Worm (Caenorhabditis elegans) whole organism, late embryonic: Measurements from ENCODE around the gene F19C7.8.

Experiments
- C08G9.2 ChIP-seq: sonication (generic microtip); optimal IDR thresholded peaks from 2 replicates; lab custom pipeline; 2016; ENCODE audit warnings: mild to moderate bottlenecking, missing genetic modification characterization, moderate library complexity, missing compliant biosample characterization
- C38D4.7 ChIP-seq: fragments of 200-800 bp; sonication (Bioruptor generic); optimal IDR thresholded peaks from 2 replicates; lab custom pipeline; 2018; ENCODE audit warnings: mild to moderate bottlenecking, missing genetic modification characterization, moderate library complexity, missing compliant biosample characterization
- K02D7.2 ChIP-seq: sonication (generic microtip); optimal IDR thresholded peaks from 2 replicates; lab custom pipeline; 2017; ENCODE audit warnings: mild to moderate bottlenecking, missing genetic modification characterization, missing compliant biosample characterization
- K09A11.1 ChIP-seq: sonication (generic microtip); optimal IDR thresholded peaks from 2 replicates; lab custom pipeline; 2017; ENCODE audit warnings: antibody characterized with exemption, mild to moderate bottlenecking, missing genetic modification characterization, missing compliant biosample characterization; ENCODE audit not compliant: insufficient read depth
- T23F11.4 ChIP-seq: fragments of 200-800 bp; sonication (Bioruptor generic); optimal IDR thresholded peaks from 2 replicates; lab custom pipeline; 2018; ENCODE audit warnings: mild to moderate bottlenecking, missing genetic modification characterization, missing compliant biosample characterization
- Y22D7AL.16 ChIP-seq: sonication (generic microtip); optimal IDR thresholded peaks from 2 replicates; lab custom pipeline; 2016; ENCODE audit warnings: missing genetic modification characterization, missing compliant biosample characterization
- ama-1 ChIP-seq: fragments of 150-350 bp; optimal IDR thresholded peaks from 2 replicates; lab custom pipeline; 2014
- ceh-14 ChIP-seq: sonication (generic microtip); optimal IDR thresholded peaks from 2 replicates; lab custom pipeline; 2016; ENCODE audit warnings: missing genotype, missing genetic modification characterization, missing compliant biosample characterization
- ceh-2 ChIP-seq: sonication (generic microtip); optimal IDR thresholded peaks from 2 replicates; lab custom pipeline; 2016; ENCODE audit warnings: missing genotype, missing genetic modification characterization, missing compliant biosample characterization
- ceh-22 ChIP-seq: sonication (generic microtip); optimal IDR thresholded peaks from 2 replicates; lab custom pipeline; 2017; ENCODE audit warnings: missing biosample characterization, missing genetic modification characterization
- ceh-24 ChIP-seq: sonication (generic microtip); optimal IDR thresholded peaks from 2 replicates; lab custom pipeline; 2016; ENCODE audit warnings: mild to moderate bottlenecking, missing genetic modification characterization, missing compliant biosample characterization
- ceh-30 ChIP-seq: fragments of 150-350 bp; optimal IDR thresholded peaks from 2 replicates; lab custom pipeline; 2014; ENCODE audit warnings: missing biosample characterization, missing genetic modification characterization
- ceh-31 ChIP-seq: sonication (generic microtip); optimal IDR thresholded peaks from 2 replicates; lab custom pipeline; 2016; ENCODE audit warnings: missing genetic modification characterization, missing compliant biosample characterization
- ceh-45 ChIP-seq: fragments of 200-800 bp; sonication (Bioruptor generic); IDR thresholded peaks from 2 replicates; pipeline ENCODE4 v1.3.6; 2022; ENCODE audit warnings: missing genetic modification reagents, missing genetic modification characterization, missing compliant biosample characterization
- ceh-6 ChIP-seq: fragments of 200-800 bp; sonication (Bioruptor generic); optimal IDR thresholded peaks from 2 replicates; lab custom pipeline; 2018; ENCODE audit warnings: mild to moderate bottlenecking, missing genetic modification characterization, missing compliant biosample characterization
- che-1 ChIP-seq: sonication (generic microtip); optimal IDR thresholded peaks from 2 replicates; lab custom pipeline; 2016; ENCODE audit warnings: mild to moderate bottlenecking, missing genetic modification characterization, missing compliant biosample characterization
- dmd-4 ChIP-seq: sonication (generic microtip); optimal IDR thresholded peaks from 2 replicates; lab custom pipeline; 2016; ENCODE audit warnings: borderline replicate concordance, missing genetic modification characterization, missing compliant biosample characterization
- elt-4 ChIP-seq: sonication (generic microtip); optimal IDR thresholded peaks from 2 replicates; lab custom pipeline; 2016; ENCODE audit warnings: missing genetic modification characterization, missing compliant biosample characterization
- eyg-1 ChIP-seq: sonication (generic microtip); optimal IDR thresholded peaks from 2 replicates; lab custom pipeline; 2016; ENCODE audit warnings: missing genotype, missing genetic modification characterization, missing compliant biosample characterization
- fkh-10 ChIP-seq: fragments of 150-350 bp; optimal IDR thresholded peaks from 2 replicates; lab custom pipeline; 2014; ENCODE audit warnings: missing biosample characterization, missing genetic modification reagents, missing genetic modification characterization
- fkh-6 ChIP-seq: sonication (generic microtip); optimal IDR thresholded peaks from 2 replicates; lab custom pipeline; 2016; ENCODE audit warnings: missing genetic modification characterization, missing compliant biosample characterization
- hlh-13 ChIP-seq: fragments of 200-800 bp; sonication (Bioruptor generic); optimal IDR thresholded peaks from 2 replicates; lab custom pipeline; 2018; ENCODE audit warnings: mild to moderate bottlenecking, missing genetic modification characterization, missing compliant biosample characterization
- hlh-30 ChIP-seq: sonication (generic microtip); optimal IDR thresholded peaks from 2 replicates; lab custom pipeline; 2017; ENCODE audit warnings: antibody characterized with exemption, missing genetic modification characterization, missing compliant biosample characterization; ENCODE audit not compliant: insufficient read depth
- hlh-6 ChIP-seq: sonication (generic microtip); optimal IDR thresholded peaks from 2 replicates; lab custom pipeline; 2016; ENCODE audit warnings: missing genotype, missing genetic modification characterization, missing compliant biosample characterization
- lin-11 ChIP-seq: fragments of 200-800 bp; sonication (Bioruptor generic); optimal IDR thresholded peaks from 2 replicates; lab custom pipeline; 2018; ENCODE audit warnings: mild to moderate bottlenecking, missing genetic modification characterization, missing compliant biosample characterization
- nfya-1 ChIP-seq: sonication (generic microtip); optimal IDR thresholded peaks from 2 replicates; lab custom pipeline; 2017; ENCODE audit warnings: missing genetic modification characterization, mild to moderate bottlenecking, missing compliant biosample characterization, antibody characterized with exemption, moderate library complexity
- nhr-11 ChIP-seq: fragments of 150-350 bp; optimal IDR thresholded peaks from 2 replicates; lab custom pipeline; 2014; ENCODE audit warnings: missing biosample characterization, missing genetic modification characterization
- npax-4 ChIP-seq: sonication (generic microtip); optimal IDR thresholded peaks from 2 replicates; lab custom pipeline; 2016; ENCODE audit warnings: missing genetic modification characterization, missing compliant biosample characterization
- pag-3 ChIP-seq: sonication (generic microtip); optimal IDR thresholded peaks from 2 replicates; lab custom pipeline; 2016; ENCODE audit warnings: missing compliant biosample characterization, missing genetic modification characterization, borderline replicate concordance
- pha-2 ChIP-seq: sonication (generic microtip); optimal IDR thresholded peaks from 2 replicates; lab custom pipeline; 2017; ENCODE audit warnings: mild to moderate bottlenecking, missing genetic modification characterization, missing compliant biosample characterization
- pha-4 ChIP-seq: fragments of 150-350 bp; optimal IDR thresholded peaks from 2 replicates; lab custom pipeline; 2018; ENCODE audit warnings: missing biosample characterization, missing genetic modification reagents, missing genetic modification characterization
- ref-2 ChIP-seq: sonication (generic microtip); optimal IDR thresholded peaks from 2 replicates; lab custom pipeline; 2016; ENCODE audit warnings: missing genetic modification characterization, missing compliant biosample characterization
- rnt-1 ChIP-seq: sonication (generic microtip); optimal IDR thresholded peaks from 2 replicates; lab custom pipeline; 2016; ENCODE audit warnings: missing genetic modification characterization, missing compliant biosample characterization
- sdc-2 ChIP-seq: sonication (generic microtip); optimal IDR thresholded peaks from 2 replicates; lab custom pipeline; 2016; ENCODE audit warnings: missing genotype, missing genetic modification characterization, missing compliant biosample characterization
- tbx-2 ChIP-seq: sonication (generic microtip); optimal IDR thresholded peaks from 2 replicates; lab custom pipeline; 2016; ENCODE audit warnings: missing genetic modification characterization, missing compliant biosample characterization
- tbx-7 ChIP-seq: sonication (generic microtip); optimal IDR thresholded peaks from 2 replicates; lab custom pipeline; 2016; ENCODE audit warnings: missing genotype, missing genetic modification characterization, missing compliant biosample characterization
- ttx-3 ChIP-seq: sonication (generic microtip); optimal IDR thresholded peaks from 2 replicates; lab custom pipeline; 2016; ENCODE audit warnings: missing genetic modification reagents, missing genetic modification characterization, missing compliant biosample characterization
- unc-3 ChIP-seq, 2 experiments: fragments of 200-800 bp in 1 of 2; sonication (Bioruptor generic) in 1 of 2; sonication (generic microtip) in 1 of 2; conservative IDR thresholded peaks in 1 of 2; optimal IDR thresholded peaks in 1 of 2; 2 replicates each; pipeline versions ENCODE4 v1.3.6 to Lab custom; 2016 to 2022; ENCODE audit warnings: missing compliant biosample characterization in 2 of 2, missing genetic modification characterization in 2 of 2, missing genetic modification reagents in 1 of 2
- unc-55 ChIP-seq: sonication (generic microtip); optimal IDR thresholded peaks from 2 replicates; lab custom pipeline; 2017; ENCODE audit warnings: missing biosample characterization, missing genetic modification reagents, missing genetic modification characterization
- zip-5 ChIP-seq: sonication (generic microtip); optimal IDR thresholded peaks from 2 replicates; lab custom pipeline; 2016; ENCODE audit warnings: missing genetic modification characterization, missing compliant biosample characterization

Gene F19C7.8

ce11 chrIV:4660151-4661041 is 22.5 kb upstream of the F19C7.8 start, which contains the start of the genes F29B9.11 and jmjd-1.2 (continued):
- TF ChIP-seq pha-2 (tag; lab: Kevin White, UChicago) = peak; percentile 83
- peak; percentile 99 for TF ChIP-seq zip-5
- peak; percentile 88 for TF ChIP-seq pag-3 (tag; lab: Kevin White, UChicago)
- peak; percentile 99 for TF ChIP-seq tbx-2
- peak; percentile 25 for TF ChIP-seq ceh-30
- peak; percentile 73 for TF ChIP-seq hlh-6 (tag; lab: Kevin White, UChicago)
- TF ChIP-seq rnt-1 (tag; lab: Kevin White, UChicago) = peak; percentile 97
- peak; percentile 24 for TF ChIP-seq dmd-4 (tag; lab: Kevin White, UChicago)
- TF ChIP-seq fkh-6 = peak; percentile 79
- TF ChIP-seq T23F11.4 (GFP tag; lab: Kevin White, UChicago) = peak; percentile 73
- TF ChIP-seq ttx-3 = peak; percentile 71
- TF ChIP-seq sdc-2 = peak; percentile 75
- no peak for TF ChIP-seq pha-4 (tag; lab: Kevin White, UChicago)
- peak; percentile 65 for TF ChIP-seq unc-55 (GFP tag; lab: Kevin White, UChicago)
- no peak for TF ChIP-seq hlh-30 (tag; lab: Kevin White, UChicago)
- peak; percentile 95 for TF ChIP-seq ceh-14 (tag; lab: Kevin White, UChicago)
- TF ChIP-seq C08G9.2 (tag; lab: Kevin White, UChicago) = peak; percentile 99
- TF ChIP-seq che-1 (tag; lab: Kevin White, UChicago) = peak; percentile 46
- no peak for TF ChIP-seq ceh-6
- peak; percentile 99 for TF ChIP-seq ceh-2 (tag; lab: Kevin White, UChicago)
- TF ChIP-seq hlh-13 (GFP tag; lab: Kevin White, UChicago) = peak; percentile 23
- TF ChIP-seq nhr-11 (tag; lab: Kevin White, UChicago) = no peak
- no peak for TF ChIP-seq elt-4

ce11 chrIV:4659277-4659676 is 21.4 kb upstream of the F19C7.8 start, which contains the start of gene mrps-21:
Gene mrps-21 (minus strand): TSS chrIV:4659517.
- TF ChIP-seq ceh-6 (no peak), eyg-1 (tag; lab: Kevin White, UChicago) (no peak), K02D7.2 (tag; lab: Kevin White, UChicago) (no peak), nfya-1 (no peak), ceh-2 (tag; lab: Kevin White, UChicago) (no peak), tbx-7 (tag; lab: Kevin White, UChicago) (no peak), fkh-10 (GFP tag; lab: Kevin White, UChicago) (no peak), ceh-45 (GFP tag; lab: Robert Waterston, UW) (no peak), Y22D7AL.16 (tag; lab: Kevin White, UChicago) (no peak), ceh-30 (no peak)

- TF ChIP-seq ama-1 (lab: Kevin White, UChicago) (no peak), npax-4 (tag; lab: Kevin White, UChicago) (no peak), K09A11.1 (tag; lab: Kevin White, UChicago) (no peak), ceh-22 (no peak)
Measured at ce11 chrIV:4657874-4658273, 20.0 kb upstream of the F19C7.8 start, which contains the start of gene col-111. Gene col-111 (minus strand): TSS chrIV:4657974.

- TF ChIP-seq lin-11 (tag; lab: Kevin White, UChicago) = no peak
- no peak for TF ChIP-seq ceh-24 (tag; lab: Kevin White, UChicago)
- no peak for TF ChIP-seq hlh-6 (tag; lab: Kevin White, UChicago)
- no peak for TF ChIP-seq C38D4.7
- no peak for TF ChIP-seq unc-3 (GFP tag; conservative IDR thresholded peaks at IDR 0.05; lab: Robert Waterston, UW)
- no peak for TF ChIP-seq unc-3 (tag; optimal IDR thresholded peaks at IDR 0.05; lab: Kevin White, UChicago)
- TF ChIP-seq ceh-31 (tag; lab: Kevin White, UChicago) = no peak
- no peak for TF ChIP-seq ceh-14 (tag; lab: Kevin White, UChicago)
- no peak for TF ChIP-seq ref-2
Measured at ce11 chrIV:4656380-4656779, 18.5 kb upstream of the F19C7.8 start.
